Worm (Caenorhabditis elegans): ENCODE measurements around the gene C44B7.11.

DNA sequence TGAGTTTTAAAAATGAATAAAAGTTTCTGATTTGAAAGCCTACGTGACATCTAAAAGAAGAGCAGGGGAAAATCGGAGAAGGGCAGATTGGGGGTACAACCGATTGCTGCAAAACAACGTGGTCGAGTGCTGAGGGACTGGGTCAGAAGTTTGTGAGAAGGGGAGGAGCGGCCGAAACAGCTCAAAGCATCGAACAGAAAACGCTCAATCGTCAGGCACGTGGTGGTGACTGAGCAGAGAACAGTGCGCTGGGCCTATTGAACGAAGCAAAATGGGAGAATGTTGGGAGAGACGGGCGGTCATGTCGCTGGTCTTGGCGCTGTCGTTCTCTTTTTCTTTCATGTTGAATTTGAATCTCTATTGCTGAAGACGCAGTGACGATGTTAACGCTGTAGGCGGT is 6.2 kb downstream of the C44B7.11 start:
- TF ChIP-seq F13H6.1 (tag; optimal IDR thresholded peaks at IDR 0.05) (peak; percentile 63), nhr-237 (tag; optimal IDR thresholded peaks at IDR 0.05) (no peak)
